Worm (Caenorhabditis elegans) whole organism, L4 larva: ENCODE data around the gene K08B5.1.

Experiments
- F10B5.3 ChIP-seq: sonication (generic microtip); optimal IDR thresholded peaks from 2 replicates; lab custom pipeline; 2016; ENCODE audit warnings: mild to moderate bottlenecking, missing genetic modification characterization, missing compliant biosample characterization
- F26F4.8 ChIP-seq: fragments of 200-800 bp; sonication (Bioruptor generic); conservative IDR thresholded peaks from 2 replicates; pipeline ENCODE4 v1.3.6; 2022; ENCODE audit warnings: missing genetic modification characterization, missing compliant biosample characterization
- F44E2.7 ChIP-seq: fragments of 200-800 bp; sonication (Bioruptor generic); IDR thresholded peaks from 2 replicates; pipeline ENCODE4 v2.1.2; 2022; ENCODE audit warnings: missing genetic modification characterization, missing compliant biosample characterization
- Y48G9A.11 ChIP-seq: fragments of 200-800 bp; sonication (Bioruptor generic); IDR thresholded peaks from 2 replicates; pipeline ENCODE4 v1.3.6; 2022; ENCODE audit warnings: missing genetic modification reagents, missing genetic modification characterization, missing compliant biosample characterization
- Y75B8A.6 ChIP-seq: fragments of 200-800 bp; sonication (Bioruptor generic); IDR thresholded peaks from 2 replicates; pipeline ENCODE4 v1.3.6; 2022; ENCODE audit warnings: missing genetic modification reagents, missing genetic modification characterization, missing compliant biosample characterization
- ZK337.2 ChIP-seq: fragments of 200-800 bp; sonication (Bioruptor generic); IDR thresholded peaks from 2 replicates; pipeline ENCODE4 v1.3.6; 2022; ENCODE audit warnings: missing genetic modification reagents, missing genetic modification characterization, missing compliant biosample characterization
- ZK546.5 ChIP-seq, 2 experiments: sonication (generic microtip); optimal IDR thresholded peaks; 2 replicates each; lab custom pipeline; 2017; ENCODE audit warnings: missing biosample characterization in 2 of 2, missing genetic modification characterization in 2 of 2
- aha-1 ChIP-seq: fragments of 150-350 bp; peaks from one replicate; lab custom pipeline; 2014; ENCODE audit warnings: missing biosample characterization, missing genetic modification characterization
- aly-2 ChIP-seq: sonication (generic microtip); optimal IDR thresholded peaks from 2 replicates; lab custom pipeline; 2018; ENCODE audit warnings: missing biosample characterization, missing genetic modification characterization
- ceh-20 ChIP-seq: fragments of 200-800 bp; sonication (Bioruptor generic); IDR thresholded peaks from 2 replicates; pipeline ENCODE4 v1.3.6; 2022; ENCODE audit warnings: missing genetic modification reagents, missing genetic modification characterization, missing compliant biosample characterization
- ceh-32 ChIP-seq: sonication (generic microtip); optimal IDR thresholded peaks from 2 replicates; lab custom pipeline; 2016; ENCODE audit warnings: mild to moderate bottlenecking, missing genetic modification characterization, missing compliant biosample characterization; ENCODE audit not compliant: poor library complexity
- ceh-82 ChIP-seq: sonication (generic microtip); optimal IDR thresholded peaks from 2 replicates; lab custom pipeline; 2017; ENCODE audit warnings: missing biosample characterization, missing genetic modification characterization
- ces-1 ChIP-seq: fragments of 150-350 bp; sonication (generic microtip); optimal IDR thresholded peaks from 4 replicates; lab custom pipeline; 2014; ENCODE audit warnings: missing biosample characterization, missing genetic modification reagents, missing genetic modification characterization
- cey-2 ChIP-seq: sonication (generic microtip); optimal IDR thresholded peaks from 3 replicates; lab custom pipeline; 2017; ENCODE audit warnings: missing genetic modification characterization, mild to moderate bottlenecking, missing compliant biosample characterization, antibody characterized with exemption, borderline replicate concordance; ENCODE audit not compliant: insufficient read depth
- ctbp-1 ChIP-seq: fragments of 200-800 bp; sonication (Bioruptor generic); IDR thresholded peaks from 2 replicates; pipeline ENCODE4 v1.3.6; 2022; ENCODE audit warnings: missing genetic modification reagents, missing genetic modification characterization, missing compliant biosample characterization
- daf-12 ChIP-seq: fragments of 150-350 bp; optimal IDR thresholded peaks from 2 replicates; lab custom pipeline; 2014; ENCODE audit warnings: missing biosample characterization, missing genetic modification reagents, missing genetic modification characterization
- daf-19 ChIP-seq: fragments of 200-800 bp; sonication (Bioruptor generic); conservative IDR thresholded peaks from 2 replicates; pipeline ENCODE4 v1.3.6; 2022; ENCODE audit warnings: missing genetic modification characterization, missing compliant biosample characterization
- daf-8 ChIP-seq: fragments of 200-800 bp; sonication (Bioruptor generic); IDR thresholded peaks from 2 replicates; pipeline ENCODE4 v1.3.6; 2022; ENCODE audit warnings: missing genetic modification characterization, missing compliant biosample characterization
- dmd-6 ChIP-seq: fragments of 200-800 bp; sonication (Bioruptor generic); IDR thresholded peaks from 2 replicates; pipeline ENCODE4 v1.3.6; 2022; ENCODE audit warnings: missing genetic modification reagents, missing genetic modification characterization, missing compliant biosample characterization
- dmd-9 ChIP-seq: fragments of 200-800 bp; sonication (Bioruptor generic); IDR thresholded peaks from 2 replicates; pipeline ENCODE4 v1.3.6; 2022; ENCODE audit warnings: missing genetic modification reagents, missing genetic modification characterization, missing compliant biosample characterization
- dpl-1 ChIP-seq: fragments of 150-350 bp; optimal IDR thresholded peaks from 2 replicates; lab custom pipeline; 2014; ENCODE audit warnings: missing biosample characterization, missing genetic modification reagents, missing genetic modification characterization
- dve-1 ChIP-seq: sonication (generic microtip); optimal IDR thresholded peaks from 2 replicates; lab custom pipeline; 2017; ENCODE audit warnings: antibody characterized with exemption, mild to moderate bottlenecking, missing genetic modification characterization, missing compliant biosample characterization; ENCODE audit not compliant: insufficient read depth
- fkh-10 ChIP-seq: fragments of 150-350 bp; optimal IDR thresholded peaks from 2 replicates; lab custom pipeline; 2014; ENCODE audit warnings: missing biosample characterization, missing genetic modification reagents, missing genetic modification characterization
- hmg-1.1 ChIP-seq: fragments of 200-800 bp; sonication (Bioruptor generic); IDR thresholded peaks from 2 replicates; pipeline ENCODE4 v1.3.6; 2022; ENCODE audit warnings: missing genetic modification reagents, missing genetic modification characterization, missing compliant biosample characterization
- jun-1 ChIP-seq: fragments of 150-350 bp; optimal IDR thresholded peaks from 2 replicates; lab custom pipeline; 2014; ENCODE audit warnings: missing biosample characterization, missing genetic modification reagents, missing genetic modification characterization
- lim-7 ChIP-seq: fragments of 200-800 bp; sonication (Bioruptor generic); IDR thresholded peaks from 2 replicates; pipeline ENCODE4 v1.3.6; 2022; ENCODE audit warnings: missing genetic modification characterization, missing compliant biosample characterization
- mdl-1 ChIP-seq, 2 experiments: fragments of 150-350 bp in 1 of 2; sonication (generic microtip) in 1 of 2; optimal IDR thresholded peaks; 2 replicates each; lab custom pipeline; 2014 to 2017; ENCODE audit warnings: missing biosample characterization in 2 of 2, missing genetic modification characterization in 2 of 2
- mdt-29 ChIP-seq: fragments of 200-800 bp; sonication (Bioruptor generic); IDR thresholded peaks from 2 replicates; pipeline ENCODE4 v1.3.6; 2022; ENCODE audit warnings: missing genetic modification reagents, missing genetic modification characterization, missing compliant biosample characterization
- mep-1 ChIP-seq: fragments of 150-350 bp; sonication (generic microtip); optimal IDR thresholded peaks from 3 replicates; lab custom pipeline; 2014; ENCODE audit warnings: missing biosample characterization, missing genetic modification characterization
- mxl-3 ChIP-seq: fragments of 200-800 bp; sonication (Bioruptor generic); optimal IDR thresholded peaks from 2 replicates; lab custom pipeline; 2018; ENCODE audit warnings: mild to moderate bottlenecking, missing genetic modification characterization, missing compliant biosample characterization
- nhr-10 ChIP-seq: fragments of 150-350 bp; optimal IDR thresholded peaks from 2 replicates; lab custom pipeline; 2014; ENCODE audit warnings: missing biosample characterization, missing genetic modification characterization
- nhr-11 ChIP-seq: fragments of 150-350 bp; optimal IDR thresholded peaks from 2 replicates; lab custom pipeline; 2014; ENCODE audit warnings: missing biosample characterization, missing genetic modification characterization
- nhr-111 ChIP-seq: fragments of 200-800 bp; sonication (Bioruptor generic); optimal IDR thresholded peaks from 2 replicates; lab custom pipeline; 2018; ENCODE audit warnings: mild to moderate bottlenecking, missing genetic modification characterization, missing compliant biosample characterization
- nhr-237 ChIP-seq: sonication (generic microtip); optimal IDR thresholded peaks from 2 replicates; lab custom pipeline; 2017; ENCODE audit warnings: missing biosample characterization, missing genetic modification characterization
- nhr-25 ChIP-seq: sonication (generic microtip); optimal IDR thresholded peaks from 2 replicates; lab custom pipeline; 2017; ENCODE audit warnings: missing genetic modification characterization, mild to moderate bottlenecking, missing compliant biosample characterization, antibody characterized with exemption, moderate library complexity, borderline replicate concordance; ENCODE audit not compliant: insufficient read depth
- nhr-28 ChIP-seq: fragments of 150-350 bp; optimal IDR thresholded peaks from 2 replicates; lab custom pipeline; 2014; ENCODE audit warnings: missing biosample characterization, missing genetic modification characterization
- nhr-42 ChIP-seq: fragments of 200-800 bp; sonication (Bioruptor generic); IDR thresholded peaks from 2 replicates; pipeline ENCODE4 v1.3.6; 2022; ENCODE audit warnings: missing genetic modification characterization, missing compliant biosample characterization
- nhr-77 ChIP-seq: fragments of 150-350 bp; optimal IDR thresholded peaks from 2 replicates; lab custom pipeline; 2014; ENCODE audit warnings: missing biosample characterization, missing genetic modification characterization
- php-3 ChIP-seq: fragments of 200-800 bp; sonication (Bioruptor generic); IDR thresholded peaks from 2 replicates; pipeline ENCODE4 v1.3.6; 2022; ENCODE audit warnings: missing genetic modification reagents, missing genetic modification characterization, missing compliant biosample characterization
- rbr-2 ChIP-seq: sonication (generic microtip); optimal IDR thresholded peaks from 2 replicates; lab custom pipeline; 2016; ENCODE audit warnings: missing genotype, missing genetic modification characterization, missing compliant biosample characterization
- set-16 ChIP-seq: fragments of 200-800 bp; sonication (Bioruptor generic); IDR thresholded peaks from 2 replicates; pipeline ENCODE4 v1.3.6; 2022; ENCODE audit warnings: missing genetic modification reagents, missing genetic modification characterization, missing compliant biosample characterization
- snpc-1.2 ChIP-seq: fragments of 200-800 bp; sonication (Bioruptor generic); IDR thresholded peaks from 2 replicates; pipeline ENCODE4 v1.3.6; 2022; ENCODE audit warnings: missing genetic modification reagents, missing genetic modification characterization, missing compliant biosample characterization
- spr-1 ChIP-seq: sonication (generic microtip); optimal IDR thresholded peaks from 2 replicates; lab custom pipeline; 2016; ENCODE audit warnings: mild to moderate bottlenecking, missing genetic modification characterization, missing compliant biosample characterization
- spr-3 ChIP-seq: fragments of 200-800 bp; sonication (Bioruptor generic); optimal IDR thresholded peaks from 2 replicates; lab custom pipeline; 2018; ENCODE audit warnings: mild to moderate bottlenecking, missing genetic modification characterization, missing compliant biosample characterization
- tag-97 ChIP-seq: fragments of 200-800 bp; sonication (Bioruptor generic); IDR thresholded peaks from 2 replicates; pipeline ENCODE4 v1.3.6; 2022; ENCODE audit warnings: missing genetic modification characterization, missing compliant biosample characterization
- unc-39 ChIP-seq: sonication (generic microtip); optimal IDR thresholded peaks from 2 replicates; lab custom pipeline; 2017; ENCODE audit warnings: missing biosample characterization, missing genetic modification characterization
- unc-62 ChIP-seq, 3 experiments: fragments of 150-350 bp in 1 of 3; sonication (generic microtip); optimal IDR thresholded peaks in 2 of 3; peaks in 1 of 3; 1 replicate in 1 of 3; 2 replicates in 2 of 3; lab custom pipeline; 2014 to 2017; ENCODE audit warnings: missing biosample characterization in 3 of 3, missing genetic modification characterization in 3 of 3, missing genetic modification reagents in 3 of 3, missing genotype in 1 of 3
- zag-1 ChIP-seq: fragments of 150-350 bp; optimal IDR thresholded peaks from 2 replicates; lab custom pipeline; 2014; ENCODE audit warnings: missing biosample characterization, missing genetic modification characterization
- zfp-2 ChIP-seq: sonication (generic microtip); optimal IDR thresholded peaks from 2 replicates; lab custom pipeline; 2016; ENCODE audit warnings: mild to moderate bottlenecking, missing genetic modification characterization, missing compliant biosample characterization
- zfp-3 ChIP-seq: fragments of 200-800 bp; sonication (Bioruptor generic); conservative IDR thresholded peaks from 2 replicates; pipeline ENCODE4 v1.3.6; 2022; ENCODE audit warnings: missing genetic modification reagents, missing genetic modification characterization, missing compliant biosample characterization
- zip-2 ChIP-seq: fragments of 150-350 bp; optimal IDR thresholded peaks from 2 replicates; lab custom pipeline; 2014; ENCODE audit warnings: missing biosample characterization, missing genetic modification characterization
- ztf-11 ChIP-seq: fragments of 150-350 bp; optimal IDR thresholded peaks from 2 replicates; lab custom pipeline; 2014; ENCODE audit warnings: missing biosample characterization, missing genetic modification characterization

Gene K08B5.1

ce11 chrX:16558776-16559175 lies 542 bp downstream of the K08B5.1 start (continued):
- TF ChIP-seq ces-1 (GFP tag; lab: Kevin White, UChicago) (no peak), rbr-2 (tag; lab: Kevin White, UChicago) (no peak), spr-3 (GFP tag; lab: Kevin White, UChicago) (no peak), fkh-10 (no peak), nhr-111 (GFP tag; lab: Kevin White, UChicago) (no peak), Y48G9A.11 (no peak), nhr-11 (tag; lab: Kevin White, UChicago) (no peak), aha-1 (tag; lab: Kevin White, UChicago) (no peak), spr-1 (tag; lab: Kevin White, UChicago) (no peak), nhr-28 (tag; lab: Kevin White, UChicago) (peak; percentile 27), mdt-29 (GFP tag; lab: Robert Waterston, UW) (no peak), F10B5.3 (tag; lab: Kevin White, UChicago) (no peak), jun-1 (tag; lab: Kevin White, UChicago) (no peak), nhr-77 (tag; lab: Kevin White, UChicago) (peak; percentile 9), zfp-3 (GFP tag; lab: Robert Waterston, UW) (no peak), zfp-2 (tag; lab: Kevin White, UChicago) (no peak), ZK337.2 (GFP tag; lab: Robert Waterston, UW) (0 out of 2 replicates have a peak, but pooled peaks have one; percentile 27), Y75B8A.6 (GFP tag; lab: Robert Waterston, UW) (no peak), set-16 (GFP tag; lab: Robert Waterston, UW) (no peak), ctbp-1 (GFP tag; lab: Robert Waterston, UW) (no peak), ceh-32 (no peak), F26F4.8 (GFP tag; lab: Robert Waterston, UW) (no peak), snpc-1.2 (no peak), nhr-42 (GFP tag; lab: Robert Waterston, UW) (no peak), dmd-9 (GFP tag; lab: Robert Waterston, UW) (no peak), dmd-6 (peak; percentile 47), php-3 (no peak), nhr-25 (no peak), aly-2 (tag; lab: Kevin White, UChicago) (no peak), daf-12 (tag; lab: Kevin White, UChicago) (no peak), cey-2 (tag; lab: Kevin White, UChicago) (no peak), unc-39 (tag; lab: Kevin White, UChicago) (no peak), zip-2 (tag; lab: Kevin White, UChicago) (no peak), dve-1 (peak; percentile 62), ceh-20 (GFP tag; lab: Robert Waterston, UW) (no peak), nhr-237 (tag; lab: Kevin White, UChicago) (no peak), hmg-1.1 (GFP tag; lab: Robert Waterston, UW) (peak; percentile 55; the same call in 1 of the 2 replicates), ceh-82 (tag; lab: Kevin White, UChicago) (no peak), nhr-10 (tag; lab: Kevin White, UChicago) (no peak), lim-7 (peak; percentile 69), ztf-11 (tag; lab: Kevin White, UChicago) (no peak), daf-19 (GFP tag; lab: Robert Waterston, UW) (0 out of 2 replicates have a peak, but pooled peaks have one; percentile 19), ZK546.5 (tag; optimal IDR thresholded peaks at IDR 0.05; lab: Kevin White, UChicago) (no peak), daf-8 (no peak), tag-97 (GFP tag; lab: Robert Waterston, UW) (no peak), unc-62 (GFP tag; optimal IDR thresholded peaks at IDR 0.05 in 1 of 2; lab: Kevin White, UChicago) (no peak), unc-62 (tag; optimal IDR thresholded peaks at IDR 0.05; lab: Kevin White, UChicago) (no peak), F44E2.7 (GFP tag; lab: Robert Waterston, UW) (no peak), dpl-1 (GFP tag; lab: Kevin White, UChicago) (no peak), mdl-1 (tag; optimal IDR thresholded peaks at IDR 0.05; lab: Kevin White, UChicago) (no peak), mep-1 (peak; percentile 64), zag-1 (tag; lab: Kevin White, UChicago) (no peak), mxl-3 (GFP tag; lab: Kevin White, UChicago) (no peak)
